Worm (Caenorhabditis elegans) whole organism, L4/young adult: ENCODE data around the gene slc-17.1.

Source experiments
- W03F9.2 ChIP-seq: fragments of 150-350 bp; optimal IDR thresholded peaks from 2 replicates; lab custom pipeline; 2014; ENCODE audit warnings: missing biosample characterization, missing genetic modification characterization
- dao-5 ChIP-seq: sonication (generic microtip); optimal IDR thresholded peaks from 2 replicates; lab custom pipeline; 2016; ENCODE audit warnings: missing genotype, missing genetic modification characterization, moderate library complexity, missing compliant biosample characterization
- him-1 ChIP-seq: sonication (generic microtip); optimal IDR thresholded peaks from 2 replicates; lab custom pipeline; 2016; ENCODE audit warnings: missing genotype, missing genetic modification reagents, missing genetic modification characterization, missing compliant biosample characterization

- TF ChIP-seq dao-5 (tag; lab: Kevin White, UChicago) (no peak), him-1 (tag; lab: Kevin White, UChicago) (no peak), W03F9.2 (no peak)
These were observed 44.7 kb downstream of the slc-17.1 start for ce11 chrX:17419813-17420584.
